Worm (Caenorhabditis elegans): ENCODE data around the gene C07H6.9.

The C07H6.9 gene

DNA sequence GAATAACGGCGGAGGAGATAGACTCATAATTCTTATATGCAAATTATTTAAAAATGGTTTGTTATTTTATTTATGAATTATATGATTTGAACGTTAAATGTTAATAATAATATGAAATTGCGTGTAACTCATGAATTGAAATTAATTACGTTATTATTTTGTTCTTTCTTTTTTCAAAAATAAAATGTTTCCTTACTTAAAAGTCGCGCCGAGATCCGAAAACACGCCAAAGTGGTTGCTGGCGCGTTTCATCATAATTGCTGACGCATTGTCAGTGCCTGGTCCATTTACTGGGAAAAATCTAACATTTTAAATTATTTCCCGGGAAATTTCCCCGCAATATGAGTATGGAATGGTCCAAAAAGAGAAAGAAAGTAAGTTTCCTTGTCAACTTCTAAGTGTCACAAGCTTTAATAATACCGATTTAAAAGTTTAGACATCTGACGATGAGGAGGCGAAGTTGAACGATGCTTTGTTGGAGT is at the start of gene C07H6.9, which contains the start of gene sap-140:
TSS of gene C07H6.9 (minus strand) at position 51 of the 482 bp plus-strand sequence.
TSS of gene sap-140 (plus strand) at position 318 of the 482 bp plus-strand sequence.
- TF ChIP-seq zip-8 (tag; optimal IDR thresholded peaks at IDR 0.05) (no peak), ceh-83 (GFP tag; optimal IDR thresholded peaks at IDR 0.05) (no peak), nhr-237 (tag; optimal IDR thresholded peaks at IDR 0.05) (peak; percentile 25), nhr-76 (tag; optimal IDR thresholded peaks at IDR 0.05) (no peak), nhr-28 (tag; optimal IDR thresholded peaks at IDR 0.05) (no peak), snpc-4 (tag; optimal IDR thresholded peaks at IDR 0.05) (no peak), hlh-1 (tag; optimal IDR thresholded peaks at IDR 0.05) (no peak), lin-13 (tag; optimal IDR thresholded peaks at IDR 0.05) (peak; percentile 88), ceh-43 (GFP tag; optimal IDR thresholded peaks at IDR 0.05) (peak; percentile 20), unc-39 (tag; optimal IDR thresholded peaks at IDR 0.05) (no peak), lin-32 (GFP tag; optimal IDR thresholded peaks at IDR 0.05) (no peak), M03D4.4 (tag; optimal IDR thresholded peaks at IDR 0.05) (no peak), ces-1 (GFP tag; optimal IDR thresholded peaks at IDR 0.05) (peak; percentile 68), cnd-1 (tag; optimal IDR thresholded peaks at IDR 0.05) (no peak), ztf-11 (tag; optimal IDR thresholded peaks at IDR 0.05) (no peak), pha-4 (tag; optimal IDR thresholded peaks at IDR 0.05) (peak; percentile 64), flh-1 (GFP tag; optimal IDR thresholded peaks at IDR 0.05) (no peak), lsy-2 (tag; optimal IDR thresholded peaks at IDR 0.05) (peak; percentile 70), unc-120 (tag; optimal IDR thresholded peaks at IDR 0.05; ENCODE audit: poor library complexity, severe bottlenecking) (no peak), mep-1 (tag; optimal IDR thresholded peaks at IDR 0.05) (peak; percentile 79), unc-62 (GFP tag; optimal IDR thresholded peaks at IDR 0.05) (no peak), sptf-1 (tag; optimal IDR thresholded peaks at IDR 0.05) (no peak), drap-1 (GFP tag; optimal IDR thresholded peaks at IDR 0.05) (no peak), blmp-1 (tag; optimal IDR thresholded peaks at IDR 0.05) (no peak), mab-5 (tag; optimal IDR thresholded peaks at IDR 0.05) (no peak), sem-2 (GFP tag; optimal IDR thresholded peaks at IDR 0.05) (no peak), nhr-12 (tag; optimal IDR thresholded peaks at IDR 0.05) (no peak)

DNA sequence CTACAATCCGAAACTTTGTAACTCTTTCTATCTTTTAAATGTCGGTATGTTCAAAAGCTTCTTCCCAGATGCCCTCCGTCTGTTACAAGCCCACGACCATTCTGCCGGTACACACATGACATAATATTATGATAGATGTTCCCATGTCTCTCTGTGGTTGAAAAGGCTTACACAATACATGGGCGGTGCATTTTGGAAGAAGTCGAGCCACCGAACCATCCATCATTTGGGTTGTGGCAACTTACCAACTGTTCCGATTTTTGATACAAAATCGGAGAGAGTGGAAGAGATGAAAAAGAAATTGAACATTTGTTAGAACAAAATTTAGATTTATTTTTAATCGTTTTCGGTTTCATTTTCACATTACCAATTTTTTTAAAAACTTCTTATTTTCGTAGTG is 49.7 kb upstream of the C07H6.9 start:
- TF ChIP-seq cnd-1 (tag; optimal IDR thresholded peaks at IDR 0.05) (peak; percentile 14), unc-62 (GFP tag; optimal IDR thresholded peaks at IDR 0.05) (peak; percentile 96), unc-120 (tag; optimal IDR thresholded peaks at IDR 0.05; ENCODE audit: poor library complexity, severe bottlenecking) (peak; percentile 50), ceh-83 (GFP tag; optimal IDR thresholded peaks at IDR 0.05) (no peak), hlh-1 (tag; optimal IDR thresholded peaks at IDR 0.05) (peak; percentile 78)

DNA sequence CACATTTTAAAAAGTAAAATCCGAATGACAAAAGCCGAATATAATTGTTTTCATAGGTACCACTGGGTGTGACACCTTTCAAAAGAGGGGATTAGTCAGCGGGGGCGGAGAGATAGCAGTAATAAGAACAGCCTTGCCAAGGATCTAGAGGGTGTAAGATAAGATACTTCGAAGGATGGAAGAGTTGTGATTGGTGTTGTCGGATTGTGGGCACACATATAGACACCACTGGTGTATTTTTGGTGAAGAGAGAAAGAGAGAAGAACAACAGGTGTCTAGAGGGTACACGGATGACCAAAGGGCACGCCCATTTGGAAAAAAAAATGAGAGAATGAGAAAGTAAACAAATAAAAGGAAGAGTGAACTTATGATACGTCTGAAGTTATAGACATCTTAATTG is 45.9 kb upstream of the C07H6.9 start:
- TF ChIP-seq hlh-1 (tag; optimal IDR thresholded peaks at IDR 0.05): peak; percentile 93
- no peak for TF ChIP-seq nhr-237 (tag; optimal IDR thresholded peaks at IDR 0.05)
- peak; percentile 74 for TF ChIP-seq unc-62 (GFP tag; optimal IDR thresholded peaks at IDR 0.05)
- no peak for TF ChIP-seq mep-1 (tag; optimal IDR thresholded peaks at IDR 0.05)
- TF ChIP-seq unc-120 (tag; optimal IDR thresholded peaks at IDR 0.05; ENCODE audit: poor library complexity, severe bottlenecking): peak; percentile 83
- TF ChIP-seq lin-32 (GFP tag; optimal IDR thresholded peaks at IDR 0.05): no peak
- TF ChIP-seq lsy-2 (tag; optimal IDR thresholded peaks at IDR 0.05): no peak

DNA sequence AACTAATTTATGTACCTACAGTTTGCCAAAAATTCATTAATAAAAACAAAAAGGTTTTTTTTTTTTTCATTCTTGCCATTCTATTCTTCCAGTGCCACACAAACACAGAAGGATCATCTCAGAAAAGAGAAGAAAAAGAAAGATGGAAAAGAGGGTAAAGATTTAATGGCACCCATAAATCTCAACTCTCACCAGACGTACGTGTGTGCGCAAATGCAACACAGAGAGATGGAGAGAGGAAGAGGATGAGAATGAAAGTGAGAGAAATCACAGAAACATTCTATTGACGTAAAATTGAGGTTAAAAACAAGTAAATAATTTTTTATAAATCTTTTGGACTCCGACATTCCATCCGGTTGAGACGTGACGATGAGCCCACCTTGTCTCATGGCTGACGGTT is 44.9 kb upstream of the C07H6.9 start:
- TF ChIP-seq unc-39 (tag; optimal IDR thresholded peaks at IDR 0.05) (no peak), snpc-4 (tag; optimal IDR thresholded peaks at IDR 0.05) (no peak), sptf-1 (tag; optimal IDR thresholded peaks at IDR 0.05) (no peak), blmp-1 (tag; optimal IDR thresholded peaks at IDR 0.05) (no peak), mep-1 (tag; optimal IDR thresholded peaks at IDR 0.05) (no peak), hlh-1 (tag; optimal IDR thresholded peaks at IDR 0.05) (peak; percentile 71), mls-2 (tag; optimal IDR thresholded peaks at IDR 0.05) (no peak), lsy-2 (tag; optimal IDR thresholded peaks at IDR 0.05) (no peak), elt-3 (tag; optimal IDR thresholded peaks at IDR 0.05) (no peak), unc-62 (GFP tag; optimal IDR thresholded peaks at IDR 0.05) (peak; percentile 82), ceh-83 (GFP tag; optimal IDR thresholded peaks at IDR 0.05) (no peak), tbx-8 (GFP tag; optimal IDR thresholded peaks at IDR 0.05) (no peak), unc-120 (tag; optimal IDR thresholded peaks at IDR 0.05; ENCODE audit: poor library complexity, severe bottlenecking) (peak; percentile 1), M03D4.4 (tag; optimal IDR thresholded peaks at IDR 0.05) (no peak), nhr-76 (tag; optimal IDR thresholded peaks at IDR 0.05) (no peak), ces-1 (GFP tag; optimal IDR thresholded peaks at IDR 0.05) (no peak), ztf-11 (tag; optimal IDR thresholded peaks at IDR 0.05) (no peak), lin-13 (tag; optimal IDR thresholded peaks at IDR 0.05) (no peak), elt-1 (tag; optimal IDR thresholded peaks at IDR 0.05; ENCODE audit: borderline replicate concordance, insufficient read depth) (no peak), mab-5 (tag; optimal IDR thresholded peaks at IDR 0.05) (peak; percentile 61), zip-8 (tag; optimal IDR thresholded peaks at IDR 0.05) (no peak)
